Fruit fly (Drosophila melanogaster) whole organism, embryonic: ENCODE data around the gene thoc7.
A peak's percentile ranks its signal among the peaks of the same experiment; 100 is the strongest.

Source experiments
- Antp ChIP-seq: fragments of 200-800 bp; sonication (Bioruptor generic); optimal IDR thresholded peaks from 3 replicates; lab custom pipeline; 2016; ENCODE audit warnings: missing biosample characterization, missing genetic modification characterization
- Asciz ChIP-seq: fragments of 200-800 bp; sonication (Bioruptor generic); optimal IDR thresholded peaks from 2 replicates; lab custom pipeline; 2017; ENCODE audit warnings: missing biosample characterization, mild to moderate bottlenecking, missing genetic modification characterization, missing genetic modification reagents
- Bgb ChIP-seq: fragments of 200-800 bp; sonication (Bioruptor generic); IDR thresholded peaks from 2 replicates; pipeline ENCODE4 v1.3.6; 2022; ENCODE audit warnings: missing biosample characterization, missing genetic modification characterization; ENCODE audit not compliant: partially characterized antibody
- CG10565 ChIP-seq: fragments of 200-800 bp; sonication (Bioruptor generic); optimal IDR thresholded peaks from 3 replicates; lab custom pipeline; 2016; ENCODE audit warnings: missing biosample characterization, mild to moderate bottlenecking, missing genetic modification characterization
- CG11093 ChIP-seq: fragments of 200-800 bp; sonication (Bioruptor generic); IDR thresholded peaks from 3 replicates; pipeline ENCODE4 v1.3.6; 2022; ENCODE audit warnings: missing biosample characterization, missing genetic modification characterization
- CG12744 ChIP-seq: fragments of 200-800 bp; sonication (Bioruptor generic); optimal IDR thresholded peaks from 2 replicates; lab custom pipeline; 2016; ENCODE audit warnings: missing biosample characterization, missing genetic modification characterization
- CG13123 ChIP-seq: fragments of 200-800 bp; sonication (Bioruptor generic); optimal IDR thresholded peaks from 2 replicates; lab custom pipeline; 2016; ENCODE audit warnings: missing biosample characterization, missing genetic modification characterization
- CG13296 ChIP-seq: fragments of 200-800 bp; sonication (Bioruptor generic); optimal IDR thresholded peaks from 3 replicates; lab custom pipeline; 2018; ENCODE audit warnings: missing biosample characterization, mild to moderate bottlenecking, missing genetic modification characterization
- CG13424 ChIP-seq: fragments of 200-800 bp; sonication (Bioruptor generic); optimal IDR thresholded peaks from 2 replicates; lab custom pipeline; 2019; ENCODE audit warnings: missing biosample characterization, mild to moderate bottlenecking, missing genetic modification characterization, moderate library complexity
- CG15601 ChIP-seq: fragments of 200-800 bp; sonication (Bioruptor generic); optimal IDR thresholded peaks from 3 replicates; lab custom pipeline; 2019; ENCODE audit warnings: missing biosample characterization, mild to moderate bottlenecking, missing genetic modification characterization, moderate library complexity
- CG17829 ChIP-seq: fragments of 200-800 bp; optimal IDR thresholded peaks from 2 replicates; lab custom pipeline; 2019; ENCODE audit warnings: missing biosample characterization, mild to moderate bottlenecking, missing genetic modification characterization, moderate library complexity
- CG31224 ChIP-seq: fragments of 200-800 bp; sonication (Bioruptor generic); IDR thresholded peaks from 2 replicates; pipeline ENCODE4 v1.3.6; 2022; ENCODE audit warnings: missing biosample characterization, missing genetic modification characterization
- CG3407 ChIP-seq: fragments of 200-800 bp; sonication (Bioruptor generic); optimal IDR thresholded peaks from 2 replicates; lab custom pipeline; 2018; ENCODE audit warnings: missing biosample characterization, mild to moderate bottlenecking, missing genetic modification characterization
- CG42726 ChIP-seq: fragments of 200-800 bp; sonication (Bioruptor generic); IDR thresholded peaks from 2 replicates; pipeline ENCODE4 v1.3.6; 2022; ENCODE audit warnings: missing biosample characterization, missing genetic modification characterization; ENCODE audit not compliant: partially characterized antibody
- CG43689 ChIP-seq: fragments of 200-800 bp; sonication (Bioruptor generic); IDR thresholded peaks from 2 replicates; pipeline ENCODE4 v1.3.6; 2022; ENCODE audit warnings: missing biosample characterization, missing genetic modification characterization
- CG4617 ChIP-seq: fragments of 200-800 bp; sonication (Bioruptor generic); optimal IDR thresholded peaks from 3 replicates; lab custom pipeline; 2016; ENCODE audit warnings: missing biosample characterization, missing genetic modification characterization, borderline replicate concordance
- CG5245 ChIP-seq: fragments of 200-800 bp; sonication (Bioruptor generic); optimal IDR thresholded peaks from 3 replicates; lab custom pipeline; 2016; ENCODE audit warnings: missing biosample characterization, missing genetic modification characterization
- CG6683 ChIP-seq: fragments of 200-800 bp; sonication (Bioruptor generic); optimal IDR thresholded peaks from 2 replicates; lab custom pipeline; 2017; ENCODE audit warnings: missing biosample characterization, mild to moderate bottlenecking, missing genetic modification characterization, missing genetic modification reagents
- CG8281 ChIP-seq: fragments of 200-800 bp; sonication (Bioruptor generic); optimal IDR thresholded peaks from 2 replicates; lab custom pipeline; 2018; ENCODE audit warnings: missing biosample characterization, mild to moderate bottlenecking, missing genetic modification characterization, moderate library complexity
- CG9932 ChIP-seq: fragments of 200-800 bp; sonication (Bioruptor generic); IDR thresholded peaks from 2 replicates; pipeline ENCODE4 v1.3.6; 2022; ENCODE audit warnings: missing biosample characterization, missing genetic modification characterization
- D19B ChIP-seq: fragments of 200-800 bp; sonication (Bioruptor generic); optimal IDR thresholded peaks from 2 replicates; lab custom pipeline; 2017; ENCODE audit warnings: missing biosample characterization, mild to moderate bottlenecking, missing genetic modification characterization
- Ets65A ChIP-seq: fragments of 200-800 bp; sonication (Bioruptor generic); peaks from one replicate; lab custom pipeline; 2016; ENCODE audit warnings: missing biosample characterization, missing genetic modification characterization
- Gsc ChIP-seq: fragments of 200-800 bp; sonication (Bioruptor generic); IDR thresholded peaks from 2 replicates; pipeline ENCODE4 v1.3.6; 2022; ENCODE audit warnings: missing biosample characterization, missing genetic modification characterization
- Kr ChIP-seq: fragments of 200-800 bp; sonication (Bioruptor generic); optimal IDR thresholded peaks from 2 replicates; lab custom pipeline; 2017; ENCODE audit warnings: missing biosample characterization, mild to moderate bottlenecking, missing genetic modification characterization
- Lhr ChIP-seq: fragments of 200-800 bp; sonication (Bioruptor generic); optimal IDR thresholded peaks from 3 replicates; lab custom pipeline; 2017; ENCODE audit warnings: mild to moderate bottlenecking, missing biosample characterization, missing genetic modification reagents, missing genetic modification characterization
- Mrtf ChIP-seq: fragments of 200-800 bp; sonication (Bioruptor generic); IDR thresholded peaks from 3 replicates; pipeline ENCODE4 v1.3.6; 2022; ENCODE audit warnings: missing biosample characterization, missing genetic modification characterization
- Six4 ChIP-seq: fragments of 200-800 bp; sonication (Bioruptor generic); optimal IDR thresholded peaks from 2 replicates; lab custom pipeline; 2016; ENCODE audit warnings: missing biosample characterization, missing genetic modification characterization
- Sox100B ChIP-seq: fragments of 200-800 bp; sonication (Bioruptor generic); optimal IDR thresholded peaks from 3 replicates; lab custom pipeline; 2018; ENCODE audit warnings: missing biosample characterization, mild to moderate bottlenecking, missing genetic modification characterization
- ap ChIP-seq: fragments of 200-800 bp; sonication (Bioruptor generic); IDR thresholded peaks from 2 replicates; pipeline ENCODE4 v1.3.6; 2022; ENCODE audit warnings: missing biosample characterization, missing genetic modification characterization
- ato ChIP-seq: fragments of 200-800 bp; sonication (Bioruptor generic); IDR thresholded peaks from 2 replicates; pipeline ENCODE4 v1.3.6; 2022; ENCODE audit warnings: missing biosample characterization, missing genetic modification characterization; ENCODE audit not compliant: partially characterized antibody
- br ChIP-seq: fragments of >200 bp; optimal IDR thresholded peaks from 2 replicates; lab custom pipeline; 2017
- cwo ChIP-seq: fragments of 200-800 bp; sonication (Bioruptor generic); optimal IDR thresholded peaks from 3 replicates; lab custom pipeline; 2017; ENCODE audit warnings: missing biosample characterization, missing genetic modification characterization, mild to moderate bottlenecking, moderate library complexity, missing genetic modification reagents
- dm ChIP-seq: fragments of 200-800 bp; sonication (Bioruptor generic); optimal IDR thresholded peaks from 3 replicates; lab custom pipeline; 2016; ENCODE audit warnings: missing biosample characterization, missing genetic modification characterization
- dmrt99B ChIP-seq: fragments of 200-800 bp; sonication (Bioruptor generic); optimal IDR thresholded peaks from 2 replicates; lab custom pipeline; 2018; ENCODE audit warnings: missing biosample characterization, mild to moderate bottlenecking, missing genetic modification characterization, moderate library complexity
- ftz-f1 ChIP-seq: fragments of 200-800 bp; sonication (Bioruptor generic); optimal IDR thresholded peaks from 2 replicates; lab custom pipeline; 2016; ENCODE audit warnings: missing biosample characterization, missing genetic modification characterization
- gcm ChIP-seq: fragments of 200-800 bp; sonication (Bioruptor generic); optimal IDR thresholded peaks from 2 replicates; lab custom pipeline; 2019; ENCODE audit warnings: missing biosample characterization, mild to moderate bottlenecking, missing genetic modification characterization, moderate library complexity
- gcm2 ChIP-seq: fragments of 200-800 bp; sonication (Bioruptor generic); optimal IDR thresholded peaks from 2 replicates; lab custom pipeline; 2016; ENCODE audit warnings: missing biosample characterization, missing genetic modification characterization
- grn ChIP-seq: fragments of 200-800 bp; sonication (Bioruptor generic); optimal IDR thresholded peaks from 3 replicates; lab custom pipeline; 2017; ENCODE audit warnings: missing biosample characterization, missing genetic modification characterization
- gsb ChIP-seq: fragments of 200-800 bp; sonication (Bioruptor generic); IDR thresholded peaks from 2 replicates; pipeline ENCODE4 v1.3.6; 2022; ENCODE audit warnings: missing biosample characterization, missing genetic modification characterization
- gt ChIP-seq: fragments of 200-800 bp; sonication (Bioruptor generic); IDR thresholded peaks from 2 replicates; pipeline ENCODE4 v1.3.6; 2022; ENCODE audit warnings: missing biosample characterization, missing genetic modification characterization
- kah ChIP-seq: fragments of 200-800 bp; sonication (Bioruptor generic); optimal IDR thresholded peaks from 2 replicates; lab custom pipeline; 2018; ENCODE audit warnings: missing biosample characterization, mild to moderate bottlenecking, missing genetic modification characterization
- kni ChIP-seq: fragments of 200-800 bp; sonication (Bioruptor generic); optimal IDR thresholded peaks from 3 replicates; lab custom pipeline; 2017; ENCODE audit warnings: mild to moderate bottlenecking, missing biosample characterization, missing genetic modification reagents, missing genetic modification characterization
- lilli ChIP-seq: fragments of 200-800 bp; sonication (Bioruptor generic); optimal IDR thresholded peaks from 3 replicates; lab custom pipeline; 2016; ENCODE audit warnings: missing biosample characterization, missing genetic modification characterization
- nmo ChIP-seq: fragments of 200-800 bp; sonication (Bioruptor generic); optimal IDR thresholded peaks from 2 replicates; lab custom pipeline; 2018; ENCODE audit warnings: missing biosample characterization, mild to moderate bottlenecking, missing genetic modification characterization, moderate library complexity
- p53 ChIP-seq: fragments of 200-800 bp; sonication (Bioruptor generic); optimal IDR thresholded peaks from 2 replicates; lab custom pipeline; 2016; ENCODE audit warnings: missing biosample characterization, missing genetic modification characterization
- psq ChIP-seq: fragments of 200-800 bp; sonication (Bioruptor generic); optimal IDR thresholded peaks from 2 replicates; lab custom pipeline; 2017; ENCODE audit warnings: missing biosample characterization, missing genetic modification characterization
- sim ChIP-seq: fragments of 200-800 bp; sonication (Bioruptor generic); IDR thresholded peaks from 2 replicates; pipeline ENCODE4 v1.3.6; 2022; ENCODE audit warnings: missing biosample characterization, missing genetic modification characterization
- stc ChIP-seq: fragments of 200-800 bp; sonication (Bioruptor generic); IDR thresholded peaks from 2 replicates; pipeline ENCODE4 v1.3.6; 2022; ENCODE audit warnings: missing biosample characterization, missing genetic modification characterization
- trem ChIP-seq: fragments of 200-800 bp; optimal IDR thresholded peaks from 3 replicates; lab custom pipeline; 2019; ENCODE audit warnings: missing biosample characterization, mild to moderate bottlenecking, missing genetic modification characterization, moderate library complexity
- vnd ChIP-seq: fragments of 200-800 bp; sonication (Bioruptor generic); IDR thresholded peaks from 3 replicates; pipeline ENCODE4 v1.3.6; 2022; ENCODE audit warnings: missing biosample characterization, missing genetic modification characterization; ENCODE audit not compliant: partially characterized antibody

Gene thoc7

DNA sequence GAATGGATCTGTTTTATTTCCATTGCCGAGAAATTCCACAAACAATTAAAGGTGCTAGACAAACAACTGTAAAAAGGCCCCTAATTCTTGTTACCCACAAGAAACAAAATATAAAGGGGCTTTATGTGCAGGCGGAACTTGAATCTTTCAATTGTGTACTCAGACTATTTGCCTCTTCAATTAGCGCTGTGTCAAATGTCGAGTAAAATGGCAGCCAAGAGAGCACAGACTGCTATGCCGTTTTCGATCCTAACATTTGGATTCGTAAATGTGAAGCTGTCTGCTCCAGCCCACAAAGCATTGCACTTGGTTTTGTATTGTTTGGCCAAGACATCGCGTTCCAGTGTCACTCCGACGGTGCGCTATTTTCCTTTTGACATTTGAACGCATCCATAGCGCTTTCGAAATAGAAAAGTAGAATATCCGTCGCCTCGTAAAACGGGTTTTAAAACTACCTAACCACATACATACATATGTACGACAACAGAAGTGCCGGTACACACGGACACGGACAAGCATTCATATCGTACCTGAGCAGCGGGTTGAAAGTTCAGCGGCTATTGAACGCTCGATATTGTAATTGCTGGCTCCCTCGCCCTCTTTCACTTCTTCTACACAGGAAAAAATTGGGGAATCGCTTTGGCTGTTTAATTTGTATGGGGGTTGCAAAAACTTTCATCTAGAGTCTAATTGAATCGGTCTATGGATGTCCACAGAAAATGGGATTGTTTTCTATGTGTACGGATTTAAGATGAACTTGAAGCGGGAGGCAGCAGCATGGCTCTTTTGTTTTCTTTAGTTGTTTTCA, 46.3 kb downstream of the thoc7 start (continued):
- peak; percentile 27 for TF ChIP-seq CG13424 (tag; lab: Kevin White, UChicago)
- TF ChIP-seq ftz-f1, result no peak
- TF ChIP-seq sim, result no peak
- no peak for TF ChIP-seq CG3407
- peak; percentile 48 for TF ChIP-seq dmrt99B
- TF ChIP-seq Ets65A, result no peak
- TF ChIP-seq CG11093, result no peak
- no peak for TF ChIP-seq psq
- TF ChIP-seq CG12744 (GFP tag; lab: Kevin White, UChicago), result no peak
- TF ChIP-seq Kr (GFP tag; lab: Kevin White, UChicago), result no peak
- no peak for TF ChIP-seq CG10565 (GFP tag; lab: Kevin White, UChicago)
- no peak for TF ChIP-seq p53
- TF ChIP-seq grn (GFP tag; lab: Kevin White, UChicago), result no peak
- TF ChIP-seq CG43689 (GFP tag; lab: Robert Waterston, UW), result no peak
- TF ChIP-seq Six4 (GFP tag; lab: Kevin White, UChicago), result no peak
- TF ChIP-seq lilli, result peak; percentile 2
- no peak for TF ChIP-seq CG13296 (GFP tag; lab: Kevin White, UChicago)
- no peak for TF ChIP-seq gcm2 (GFP tag; lab: Kevin White, UChicago)
- TF ChIP-seq CG31224, result no peak
- no peak for TF ChIP-seq Lhr
- TF ChIP-seq CG15601 (tag; lab: Kevin White, UChicago), result peak; percentile 40
- TF ChIP-seq CG6683, result no peak
- no peak; the same call in 2 of the 3 replicates for TF ChIP-seq Mrtf (GFP tag; lab: Robert Waterston, UW)
- no peak for TF ChIP-seq gsb
- TF ChIP-seq Asciz (GFP tag; lab: Kevin White, UChicago), result peak; percentile 31
- TF ChIP-seq Antp, result no peak
- no peak for TF ChIP-seq gt
- TF ChIP-seq gcm (GFP tag; lab: Kevin White, UChicago), result peak; percentile 26
- no peak for TF ChIP-seq CG13123 (GFP tag; lab: Kevin White, UChicago)
- no peak for TF ChIP-seq vnd (GFP tag; lab: Robert Waterston, UW)
- TF ChIP-seq D19B, result no peak
- TF ChIP-seq CG9932 (GFP tag; lab: Robert Waterston, UW), result no peak
- no peak for TF ChIP-seq Gsc
- TF ChIP-seq CG8281 (tag; lab: Kevin White, UChicago), result no peak
- TF ChIP-seq stc (GFP tag; lab: Robert Waterston, UW), result 0 out of 2 replicates have a peak, but pooled peaks have one; percentile 22
- TF ChIP-seq Bgb (GFP tag; lab: Robert Waterston, UW), result no peak
- TF ChIP-seq Sox100B (GFP tag; lab: Kevin White, UChicago), result no peak
- no peak for TF ChIP-seq br (lab: Kevin White, UChicago)
- TF ChIP-seq trem (tag; lab: Kevin White, UChicago), result peak; percentile 20
- TF ChIP-seq ap (GFP tag; lab: Robert Waterston, UW), result no peak
- TF ChIP-seq kah (GFP tag; lab: Kevin White, UChicago), result no peak
- peak; percentile 85 for TF ChIP-seq kni (GFP tag; lab: Kevin White, UChicago)
- peak; percentile 15 for TF ChIP-seq nmo (GFP tag; lab: Kevin White, UChicago)
- TF ChIP-seq dm (GFP tag; lab: Kevin White, UChicago), result no peak
- TF ChIP-seq CG17829 (tag; lab: Kevin White, UChicago), result peak; percentile 7
- TF ChIP-seq CG42726 (GFP tag; lab: Robert Waterston, UW), result no peak
- no peak for TF ChIP-seq cwo (GFP tag; lab: Kevin White, UChicago)
- no peak for TF ChIP-seq CG4617
- no peak for TF ChIP-seq ato (GFP tag; lab: Robert Waterston, UW)
- TF ChIP-seq CG5245, result no peak
